Fruit fly (Drosophila melanogaster) S2 (cell line): ENCODE data around the gene CG18649.

Experiments used
- CG8478 ChIP-seq: fragments of >200 bp; optimal IDR thresholded peaks from 2 replicates; lab custom pipeline; 2018
- CTCF ChIP-seq, 2 experiments: fragments of >200 bp; optimal IDR thresholded peaks; 2 replicates each; lab custom pipeline; 2018

- TF ChIP-seq CG8478 (lab: Kevin White, UChicago) = no peak
- no peak for TF ChIP-seq CTCF (optimal IDR thresholded peaks at IDR 0.05; lab: Kevin White, UChicago)
Measured at dm6 chr3L:15098659-15099512, 45.0 kb upstream of the CG18649 start.
